Fruit fly (Drosophila melanogaster) Kc167 (cell line): Measurements from ENCODE around the gene CG7506.

Experiments used
- Myc ChIP-seq: fragments of >200 bp; optimal IDR thresholded peaks from 2 replicates; lab custom pipeline; 2017; ENCODE audit warnings: missing external identifiers
- Sin3A ChIP-seq: fragments of >200 bp; optimal IDR thresholded peaks from 2 replicates; lab custom pipeline; 2018; ENCODE audit warnings: missing external identifiers
- h ChIP-seq: fragments of >200 bp; optimal IDR thresholded peaks from 3 replicates; lab custom pipeline; 2018; ENCODE audit warnings: missing external identifiers
- insv ChIP-seq: fragments of >200 bp; optimal IDR thresholded peaks from 3 replicates; lab custom pipeline; 2018; ENCODE audit warnings: missing external identifiers
- psq ChIP-seq: fragments of >200 bp; optimal IDR thresholded peaks from 2 replicates; lab custom pipeline; 2017; ENCODE audit warnings: missing external identifiers
- ttk ChIP-seq: sonication (Bioruptor generic); optimal IDR thresholded peaks from 2 replicates; lab custom pipeline; 2017; ENCODE audit warnings: missing external identifiers

The CG7506 gene

dm6 chr3L:7624561-7624960, 16.9 kb downstream of the CG7506 start:
- TF ChIP-seq h (lab: Kevin White, UChicago) (no peak), psq (lab: Kevin White, UChicago) (no peak), insv (no peak), ttk (lab: Kevin White, UChicago) (no peak), Sin3A (lab: Kevin White, UChicago) (no peak), Myc (lab: Kevin White, UChicago) (no peak)

dm6 chr3L:7617436-7617979, 23.9 kb downstream of the CG7506 start:
- TF ChIP-seq Sin3A (lab: Kevin White, UChicago) (no peak), Myc (lab: Kevin White, UChicago) (no peak), insv (no peak), ttk (lab: Kevin White, UChicago) (no peak), psq (lab: Kevin White, UChicago) (no peak), h (lab: Kevin White, UChicago) (no peak)

DNA sequence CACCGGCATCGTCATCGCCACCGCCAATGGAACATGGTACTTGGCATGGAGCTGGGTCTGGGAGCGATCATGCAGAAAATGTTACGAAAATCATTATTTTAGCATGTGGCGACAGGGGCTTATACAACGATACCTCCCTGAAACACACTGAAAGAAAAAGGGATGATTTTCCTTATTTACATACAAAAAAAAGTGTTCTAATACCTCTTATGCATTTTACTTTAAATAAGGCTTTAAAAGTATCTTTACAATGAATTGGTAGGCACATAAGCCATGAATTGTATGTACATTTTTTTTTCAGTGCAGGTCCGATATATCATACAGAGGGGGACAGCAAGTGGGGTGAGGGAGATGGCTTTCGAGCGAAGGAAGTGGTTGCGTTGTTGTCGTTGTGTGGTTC, 27.2 kb downstream of the CG7506 start:
- TF ChIP-seq psq (lab: Kevin White, UChicago): no peak

DNA sequence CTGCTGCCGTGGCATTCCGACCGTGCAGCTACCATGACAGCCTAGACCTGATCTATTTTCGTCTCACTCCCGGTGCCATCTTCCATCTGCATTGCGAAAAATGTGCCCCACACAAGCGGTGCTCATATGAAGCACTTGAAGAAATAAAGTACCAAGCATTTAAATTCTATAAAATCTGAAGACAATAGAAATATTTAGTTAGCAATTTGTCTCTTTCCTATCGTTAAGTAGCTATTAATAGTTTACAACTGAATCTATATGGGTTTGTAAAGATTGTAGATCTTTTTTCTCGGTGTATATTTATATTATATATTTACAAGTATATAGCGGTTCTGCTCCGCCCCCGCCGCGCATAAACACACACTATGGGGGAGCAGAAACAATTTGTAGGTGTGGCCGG, 30.2 kb downstream of the CG7506 start:
- TF ChIP-seq ttk (lab: Kevin White, UChicago) (no peak), insv (no peak), Myc (lab: Kevin White, UChicago) (no peak)

DNA sequence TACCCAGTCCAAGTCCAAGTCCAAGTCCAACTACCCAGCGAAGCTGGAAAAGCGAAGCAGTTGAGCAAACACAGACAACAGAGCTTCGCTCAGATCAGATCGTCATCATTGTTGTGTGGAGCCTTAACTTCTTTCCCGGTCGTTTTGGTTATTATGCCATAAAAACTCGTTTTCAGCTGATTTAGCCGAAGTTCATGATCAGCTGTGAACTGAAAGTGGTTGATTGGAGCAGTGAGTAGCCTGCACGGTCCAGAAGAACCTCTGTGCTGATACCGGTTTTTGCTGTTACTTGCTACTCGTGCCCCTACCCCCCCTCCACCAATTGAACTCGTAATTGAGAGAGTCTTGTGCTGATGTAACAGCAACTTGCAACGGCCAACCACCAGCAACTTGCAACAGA, 30.9 kb downstream of the CG7506 start:
- TF ChIP-seq psq (lab: Kevin White, UChicago): no peak
- no peak for TF ChIP-seq Sin3A (lab: Kevin White, UChicago)

DNA sequence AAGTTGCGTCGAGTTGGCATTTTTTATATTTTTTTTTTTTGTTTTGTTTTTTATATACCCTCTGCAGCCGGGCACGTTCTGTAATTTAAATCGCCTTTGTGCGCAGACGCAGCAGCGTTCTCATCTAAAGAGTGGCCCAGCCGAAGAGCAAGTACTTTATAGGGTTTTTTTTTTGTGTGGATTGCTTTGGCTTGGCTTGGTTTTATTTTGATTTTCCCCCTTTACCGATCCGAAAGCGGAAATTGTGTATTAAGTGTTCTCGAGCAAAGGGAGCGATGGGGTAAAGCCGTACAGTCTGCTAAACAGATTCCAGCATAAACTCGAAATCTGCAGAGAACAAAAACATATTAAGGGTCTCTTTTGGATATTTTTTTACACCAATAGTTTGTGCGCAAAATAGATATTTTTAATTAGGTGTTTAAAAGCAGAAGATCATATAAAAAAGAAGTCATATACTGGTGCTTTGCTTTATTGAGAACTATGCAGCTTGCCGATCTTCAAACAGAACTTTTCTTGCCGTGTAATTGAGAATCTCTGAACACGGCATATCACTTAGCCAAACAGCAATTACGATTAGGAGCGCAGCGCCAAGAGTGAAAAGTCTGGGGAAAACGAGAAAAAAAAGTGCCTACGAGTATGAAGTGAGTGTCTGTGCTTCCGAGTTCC, 35.0 kb downstream of the CG7506 start:
- TF ChIP-seq insv (no peak), Sin3A (lab: Kevin White, UChicago) (no peak), Myc (lab: Kevin White, UChicago) (no peak), h (lab: Kevin White, UChicago) (no peak), ttk (lab: Kevin White, UChicago) (no peak), psq (lab: Kevin White, UChicago) (no peak)

DNA sequence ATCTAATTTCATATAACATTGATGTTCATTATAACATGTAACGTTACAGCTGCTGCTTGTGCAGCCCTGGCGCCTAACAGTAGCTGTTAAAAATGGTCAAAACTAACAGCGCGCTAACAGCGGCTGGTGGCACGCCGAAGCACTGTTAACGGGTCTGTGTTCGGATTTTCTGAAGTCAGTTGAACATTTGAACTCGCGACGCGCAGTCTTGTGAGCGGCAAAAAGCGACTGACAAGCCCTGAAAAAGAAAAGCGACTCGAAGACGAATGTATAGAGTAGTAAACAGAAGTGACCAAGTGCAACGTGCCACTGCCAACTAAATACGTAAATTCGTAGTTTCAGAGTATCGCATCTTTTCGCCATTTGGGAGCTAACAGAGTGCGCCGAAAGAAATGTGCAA, 36.6 kb downstream of the CG7506 start:
- TF ChIP-seq h (lab: Kevin White, UChicago): no peak
- TF ChIP-seq psq (lab: Kevin White, UChicago): no peak
- no peak for TF ChIP-seq insv
- no peak for TF ChIP-seq ttk (lab: Kevin White, UChicago)
- no peak for TF ChIP-seq Sin3A (lab: Kevin White, UChicago)
- no peak for TF ChIP-seq Myc (lab: Kevin White, UChicago)

- TF ChIP-seq psq (lab: Kevin White, UChicago): no peak
- no peak for TF ChIP-seq ttk (lab: Kevin White, UChicago)
- no peak for TF ChIP-seq h (lab: Kevin White, UChicago)
- TF ChIP-seq Myc (lab: Kevin White, UChicago): no peak
- no peak for TF ChIP-seq Sin3A (lab: Kevin White, UChicago)
- no peak for TF ChIP-seq insv
Measured at dm6 chr3L:7603397-7603796, 38.1 kb downstream of the CG7506 start.

- TF ChIP-seq ttk (lab: Kevin White, UChicago): no peak
- no peak for TF ChIP-seq insv
- TF ChIP-seq psq (lab: Kevin White, UChicago): no peak
- TF ChIP-seq Sin3A (lab: Kevin White, UChicago): no peak
- TF ChIP-seq h (lab: Kevin White, UChicago): no peak
- no peak for TF ChIP-seq Myc (lab: Kevin White, UChicago)
Measured at dm6 chr3L:7601122-7601841, 40.2 kb downstream of the CG7506 start.

dm6 chr3L:7598329-7598728, 43.1 kb downstream of the CG7506 start:
- TF ChIP-seq Myc (lab: Kevin White, UChicago) (no peak), h (lab: Kevin White, UChicago) (no peak), Sin3A (lab: Kevin White, UChicago) (no peak), insv (no peak), ttk (lab: Kevin White, UChicago) (no peak), psq (lab: Kevin White, UChicago) (no peak)

dm6 chr3L:7592791-7593190, 48.7 kb downstream of the CG7506 start, which contains the start of gene Pura:
Pura (plus strand) TSS chr3L:7593091.
- no peak for TF ChIP-seq insv
- TF ChIP-seq ttk (lab: Kevin White, UChicago): no peak
- TF ChIP-seq Sin3A (lab: Kevin White, UChicago): no peak
- TF ChIP-seq psq (lab: Kevin White, UChicago): no peak
- TF ChIP-seq h (lab: Kevin White, UChicago): no peak
- no peak for TF ChIP-seq Myc (lab: Kevin White, UChicago)

- TF ChIP-seq ttk (lab: Kevin White, UChicago) (no peak), Sin3A (lab: Kevin White, UChicago) (no peak), psq (lab: Kevin White, UChicago) (no peak), insv (no peak), Myc (lab: Kevin White, UChicago) (no peak), h (lab: Kevin White, UChicago) (no peak)
Measured at dm6 chr3L:7592113-7592752, 49.2 kb downstream of the CG7506 start.
